Fruit fly (Drosophila melanogaster) S2 (cell line): ENCODE data around the gene CG10877.

Experiments used
- CG8478 ChIP-seq: fragments of >200 bp; optimal IDR thresholded peaks from 2 replicates; lab custom pipeline; 2018
- CTCF ChIP-seq, 2 experiments: fragments of >200 bp; optimal IDR thresholded peaks; 2 replicates each; lab custom pipeline; 2018

The CG10877 gene

DNA sequence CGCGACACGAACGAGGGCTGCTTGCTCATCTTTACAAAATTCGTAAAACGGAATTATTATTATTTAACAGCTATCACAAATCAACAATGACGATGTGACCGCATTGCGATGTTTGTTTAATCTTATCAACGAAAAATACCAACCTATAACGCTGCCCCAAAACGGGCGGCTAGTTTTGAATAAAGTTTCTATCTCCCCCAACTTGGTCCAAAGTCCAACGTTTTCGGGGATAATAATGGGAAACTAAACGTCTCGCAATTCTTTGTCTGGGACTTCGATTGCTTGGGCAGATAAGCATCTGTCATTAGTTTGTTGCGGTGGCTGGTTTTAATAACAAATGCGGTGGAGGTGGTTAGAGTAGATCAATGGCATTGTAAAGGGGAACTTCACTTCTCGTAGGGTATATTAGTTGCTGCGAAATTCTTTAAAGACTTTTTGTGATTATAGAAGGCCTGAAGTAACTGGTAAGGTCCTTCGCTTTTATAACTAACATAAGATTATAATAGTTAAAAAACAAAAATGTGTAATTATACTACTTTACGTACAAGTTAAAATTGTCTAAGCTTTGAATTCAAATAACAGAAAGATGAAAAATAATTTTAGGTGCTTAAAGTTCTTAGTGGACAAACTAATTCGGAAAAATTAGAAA, 3.7 kb downstream of the CG10877 start, which contains the start of gene CG15922:
CG15922 (minus strand) TSS at position 262 of the 649 bp plus-strand sequence.
- TF ChIP-seq CG8478 (lab: Kevin White, UChicago) (no peak), CTCF (optimal IDR thresholded peaks at IDR 0.05; lab: Kevin White, UChicago) (no peak)

DNA sequence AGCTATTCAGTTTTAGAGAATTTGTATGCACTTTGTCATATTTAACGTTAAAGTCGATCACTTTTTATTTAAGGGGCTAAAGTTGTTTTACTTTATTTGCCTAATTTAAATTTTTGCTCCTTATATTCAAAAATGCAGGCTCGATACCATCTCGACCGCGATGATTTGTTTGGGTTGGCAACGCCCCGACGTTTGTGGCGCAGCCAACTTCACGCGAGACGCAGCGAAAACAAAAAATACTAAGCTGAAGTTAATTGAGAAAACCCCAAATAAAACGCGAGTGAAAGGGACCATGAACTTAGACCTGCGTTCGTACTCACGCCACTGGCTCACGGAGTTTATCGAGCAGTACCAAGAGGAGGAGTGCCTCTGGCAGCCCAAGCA, 5.8 kb downstream of the CG10877 start:
- TF ChIP-seq CG8478 (lab: Kevin White, UChicago) (no peak), CTCF (optimal IDR thresholded peaks at IDR 0.05; lab: Kevin White, UChicago) (no peak)

DNA sequence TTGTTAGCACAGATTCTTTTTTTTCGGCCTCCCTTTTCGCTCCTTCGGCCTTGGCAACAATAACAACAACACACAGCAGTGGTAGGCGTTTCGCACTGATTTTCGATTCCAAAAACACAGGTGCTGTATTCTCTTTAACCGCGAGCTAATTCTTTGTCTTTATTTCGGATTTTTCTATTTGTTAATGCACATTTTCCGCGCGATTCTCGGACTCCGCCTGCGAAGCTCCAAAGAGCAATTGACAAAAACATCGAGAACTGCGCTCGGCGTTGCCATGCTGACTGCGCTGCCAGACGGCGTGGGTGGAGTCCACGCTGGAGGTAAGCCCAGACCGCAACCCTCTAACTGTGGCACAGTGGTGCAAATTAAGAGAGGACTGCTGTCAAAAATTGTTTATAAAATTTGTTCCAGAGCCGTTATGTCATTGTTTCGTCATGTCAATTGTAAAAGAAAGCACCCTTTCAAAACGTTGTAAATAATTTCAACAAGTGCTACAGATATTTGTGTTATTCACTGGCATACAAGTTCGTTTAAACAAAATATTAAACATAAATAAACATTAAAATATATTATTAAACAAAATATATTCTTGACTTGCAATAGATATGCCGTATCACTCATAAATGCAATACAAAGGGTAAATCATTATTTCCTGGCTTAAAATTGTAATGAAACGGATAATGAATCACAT, 6.3 kb downstream of the CG10877 start, which contains the start of the genes DPCoAC and CG5180:
DPCoAC (minus strand) TSS at position 253 of the 691 bp plus-strand sequence.
CG5180 (plus strand) TSS at position 516 of the 691 bp plus-strand sequence.
- peak; percentile 58 to 66 for TF ChIP-seq CTCF (optimal IDR thresholded peaks at IDR 0.05; lab: Kevin White, UChicago)
- TF ChIP-seq CG8478 (lab: Kevin White, UChicago), result no peak

DNA sequence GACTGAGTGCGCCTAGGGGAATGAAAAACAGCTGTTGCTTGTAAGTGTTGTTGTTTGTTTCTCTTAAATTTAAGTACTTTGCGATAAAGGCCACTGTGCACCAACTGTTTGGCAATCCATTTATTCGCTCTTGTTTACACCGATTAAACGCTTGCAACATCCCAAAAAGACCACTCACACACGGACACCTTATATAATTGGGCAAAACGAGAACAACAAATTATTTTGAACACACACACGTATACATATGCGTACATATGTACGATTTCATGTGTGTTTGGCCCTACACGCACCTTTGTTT, 6.8 kb downstream of the CG10877 start:
- TF ChIP-seq CG8478 (lab: Kevin White, UChicago) (no peak), CTCF (optimal IDR thresholded peaks at IDR 0.05; lab: Kevin White, UChicago) (no peak)

DNA sequence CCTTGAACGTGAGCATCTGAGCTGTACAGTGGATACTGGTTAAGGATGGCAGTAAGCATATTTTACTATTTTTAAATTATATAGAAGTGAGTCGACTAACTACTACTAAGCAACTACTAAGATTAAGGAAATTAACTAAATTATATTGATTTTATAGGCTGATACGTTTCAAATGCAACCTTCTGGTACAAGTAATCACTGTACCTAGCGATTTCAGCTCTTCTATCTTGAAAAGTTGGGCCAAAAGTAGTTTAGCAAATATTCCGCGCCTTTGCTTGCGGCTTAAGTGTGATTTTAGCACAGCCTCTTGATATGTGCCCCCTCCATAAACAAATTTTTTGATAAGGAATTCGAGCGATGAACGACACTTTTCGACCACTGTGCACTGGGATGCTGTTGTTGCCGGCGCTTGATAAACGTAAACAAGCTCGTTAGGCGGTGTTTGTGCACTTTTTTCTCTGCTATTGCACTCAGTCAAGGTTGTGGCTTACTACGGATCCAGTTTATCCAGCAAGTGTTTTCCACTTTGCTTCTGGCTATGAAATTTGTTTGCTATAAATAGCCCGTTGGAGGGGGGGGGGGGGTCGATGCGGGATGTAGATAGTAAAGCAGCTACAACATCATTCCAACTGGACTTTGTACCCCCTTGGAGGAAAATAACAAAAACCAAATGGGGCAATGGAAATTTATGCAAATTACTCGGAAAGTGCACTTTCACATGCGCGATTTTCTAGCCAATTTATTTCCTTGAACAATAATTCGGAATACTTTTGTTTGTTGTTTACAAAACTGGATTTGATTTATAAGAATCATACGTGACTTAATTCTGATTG, 7.4 kb downstream of the CG10877 start:
- TF ChIP-seq CG8478 (lab: Kevin White, UChicago) (no peak), CTCF (optimal IDR thresholded peaks at IDR 0.05; lab: Kevin White, UChicago) (no peak)

DNA sequence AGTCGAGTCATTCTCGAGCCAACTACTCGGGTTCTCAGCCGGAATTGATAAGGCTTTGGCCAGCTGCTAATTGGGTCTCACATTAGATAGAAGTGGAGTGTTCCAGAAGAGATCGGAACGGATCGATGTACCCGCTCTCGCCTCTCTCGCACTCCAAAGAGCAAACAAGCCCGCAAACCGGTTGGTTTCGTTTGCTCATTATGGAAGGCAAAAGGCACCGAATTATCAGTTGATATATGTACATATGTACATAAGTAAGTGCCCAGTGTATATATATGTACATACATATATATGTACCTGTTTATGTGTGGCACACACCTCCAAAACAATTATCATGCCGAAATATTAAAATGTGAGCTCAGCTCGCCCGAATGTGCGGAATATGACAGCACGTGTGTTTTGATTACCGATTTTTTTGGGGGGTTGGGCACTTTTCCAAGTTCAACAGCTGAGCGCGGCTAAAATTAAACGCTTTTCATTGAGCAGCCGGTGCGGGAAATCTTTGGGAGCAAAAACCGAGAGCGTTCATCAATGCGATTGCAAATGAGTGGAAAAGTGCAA, 8.1 kb downstream of the CG10877 start:
- TF ChIP-seq CG8478 (lab: Kevin White, UChicago) (no peak), CTCF (optimal IDR thresholded peaks at IDR 0.05; lab: Kevin White, UChicago) (no peak)

DNA sequence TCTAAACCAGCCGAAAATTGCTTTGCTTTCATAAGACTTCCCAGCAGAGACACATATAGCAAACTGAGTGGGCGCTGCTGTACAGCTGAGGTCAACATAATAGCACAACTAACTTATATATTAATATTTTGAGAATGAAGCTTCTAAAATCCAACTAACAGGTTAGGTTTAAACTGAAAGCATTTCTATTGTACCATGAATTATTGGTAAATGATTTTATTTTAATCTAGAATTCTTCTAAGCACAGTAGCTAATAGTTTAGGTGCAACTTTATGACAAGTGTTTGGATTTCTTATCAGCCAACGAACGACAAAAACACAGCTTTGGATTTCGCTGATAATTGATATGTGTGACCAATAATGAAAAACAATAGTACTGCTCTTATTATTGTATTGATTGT, 8.8 kb downstream of the CG10877 start:
- no peak for TF ChIP-seq CG8478 (lab: Kevin White, UChicago)
- no peak for TF ChIP-seq CTCF (optimal IDR thresholded peaks at IDR 0.05; lab: Kevin White, UChicago)

DNA sequence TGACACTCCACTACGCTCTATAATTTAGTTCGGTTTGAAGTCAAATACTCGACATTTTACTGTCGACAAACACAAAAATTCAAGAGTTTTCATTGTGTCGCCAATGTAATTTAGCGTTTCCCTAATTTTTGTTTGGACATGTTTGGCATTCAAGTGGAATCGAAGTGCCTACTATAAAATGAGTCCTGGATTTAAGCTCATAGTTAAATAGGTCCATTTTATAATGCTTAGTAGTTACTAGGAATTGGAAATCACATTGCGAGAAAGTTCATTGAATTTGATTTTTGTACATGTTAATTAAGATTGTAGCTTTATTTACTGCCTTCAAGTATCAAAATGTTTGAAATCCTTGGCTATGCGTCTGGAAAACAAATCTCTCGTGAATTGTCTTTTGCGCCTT, 9.6 kb downstream of the CG10877 start, which contains the start of gene att-ORFB:
att-ORFB (minus strand) TSS at position 101 of the 400 bp plus-strand sequence.
- no peak for TF ChIP-seq CG8478 (lab: Kevin White, UChicago)
- TF ChIP-seq CTCF (optimal IDR thresholded peaks at IDR 0.05; lab: Kevin White, UChicago), result no peak

DNA sequence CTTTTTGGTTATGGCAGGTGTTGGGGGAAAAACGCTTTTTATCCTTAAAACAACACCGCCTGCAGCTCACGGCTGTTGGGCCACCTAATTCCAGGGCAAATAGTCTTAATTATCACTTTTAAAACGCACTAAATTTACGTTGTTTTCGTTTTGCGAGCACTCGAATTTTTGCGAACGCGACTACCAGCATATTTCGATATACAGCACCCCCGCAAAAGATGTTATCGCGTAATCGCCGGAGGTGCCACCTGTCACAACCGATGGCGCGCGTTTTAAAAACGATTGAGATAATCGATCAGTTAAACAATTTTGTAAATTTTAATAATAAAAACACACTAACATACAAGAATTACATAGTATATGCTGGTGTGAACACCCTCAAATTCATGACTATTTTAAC, 11.8 kb downstream of the CG10877 start, which contains the start of gene Stat92E:
Stat92E (minus strand) TSS at position 219 of the 400 bp plus-strand sequence.
- TF ChIP-seq CG8478 (lab: Kevin White, UChicago), result no peak
- no peak for TF ChIP-seq CTCF (optimal IDR thresholded peaks at IDR 0.05; lab: Kevin White, UChicago)

DNA sequence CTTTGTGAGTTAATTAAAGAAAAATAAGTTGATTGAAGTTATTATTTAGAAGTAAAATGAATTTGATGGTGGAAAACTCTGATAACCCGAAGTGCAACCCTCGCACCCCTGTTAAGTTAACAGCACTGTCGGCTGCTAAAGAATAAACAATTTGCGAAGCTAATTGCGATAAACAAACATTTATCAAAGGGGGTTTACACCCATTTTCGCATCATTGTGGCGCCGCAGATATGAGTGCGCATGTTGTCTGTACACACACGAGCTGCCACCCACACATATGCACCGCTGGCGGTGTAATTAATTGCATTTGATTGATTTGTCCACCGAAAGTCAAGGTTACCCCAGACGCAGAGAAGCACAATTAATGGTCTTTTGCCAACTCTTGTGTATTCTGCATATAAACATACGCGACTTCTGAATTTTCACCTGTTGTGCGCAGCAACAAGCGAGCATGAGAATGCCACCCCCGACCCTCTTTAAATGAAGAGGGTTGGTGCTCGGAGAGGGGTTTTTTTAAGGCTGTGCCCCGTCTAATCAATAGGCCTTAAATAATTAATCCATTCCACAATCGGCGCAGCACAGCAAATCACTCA, 12.3 kb downstream of the CG10877 start:
- TF ChIP-seq CG8478 (lab: Kevin White, UChicago) (no peak), CTCF (optimal IDR thresholded peaks at IDR 0.05; lab: Kevin White, UChicago) (no peak)

DNA sequence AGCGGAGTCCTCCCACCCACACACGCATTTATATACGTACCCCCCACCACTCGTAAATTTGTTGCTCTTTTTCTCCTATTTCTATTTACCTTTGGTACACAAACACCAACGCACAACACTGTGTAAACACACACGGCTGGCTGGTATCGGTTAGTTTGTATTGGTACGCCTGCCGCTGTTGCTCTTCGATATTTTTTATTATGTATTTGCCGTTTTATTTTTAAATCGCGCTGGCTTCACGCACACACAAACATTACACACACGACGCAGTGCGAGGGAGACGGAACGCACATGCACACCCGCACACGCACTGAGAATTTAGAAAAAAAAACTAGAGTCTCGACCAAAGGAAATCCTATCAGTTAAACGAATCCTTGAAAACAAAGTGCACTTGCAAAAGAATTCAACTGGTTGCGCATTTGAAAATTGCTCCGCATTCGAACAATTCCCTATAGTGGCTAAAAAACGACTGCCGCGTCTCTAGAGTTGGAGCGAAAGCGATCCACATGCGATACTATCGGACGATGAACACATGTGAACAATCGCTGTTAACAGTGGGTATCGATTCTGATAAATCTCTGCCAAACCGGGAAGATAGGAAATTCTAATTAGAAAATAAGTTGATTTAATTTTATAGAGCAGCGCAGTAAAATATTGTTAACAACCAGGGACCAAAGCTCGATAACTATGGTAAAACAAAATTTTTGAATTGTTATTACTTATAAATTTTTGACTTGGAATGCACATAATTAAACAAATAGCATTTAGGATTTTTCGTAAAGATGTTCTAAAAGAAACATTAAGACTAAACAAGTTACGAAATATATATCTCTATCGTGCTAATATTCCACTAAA, 13.0 kb downstream of the CG10877 start:
- TF ChIP-seq CG8478 (lab: Kevin White, UChicago) (no peak), CTCF (optimal IDR thresholded peaks at IDR 0.05; lab: Kevin White, UChicago) (peak in 1 of 2 experiments; percentile 19)

DNA sequence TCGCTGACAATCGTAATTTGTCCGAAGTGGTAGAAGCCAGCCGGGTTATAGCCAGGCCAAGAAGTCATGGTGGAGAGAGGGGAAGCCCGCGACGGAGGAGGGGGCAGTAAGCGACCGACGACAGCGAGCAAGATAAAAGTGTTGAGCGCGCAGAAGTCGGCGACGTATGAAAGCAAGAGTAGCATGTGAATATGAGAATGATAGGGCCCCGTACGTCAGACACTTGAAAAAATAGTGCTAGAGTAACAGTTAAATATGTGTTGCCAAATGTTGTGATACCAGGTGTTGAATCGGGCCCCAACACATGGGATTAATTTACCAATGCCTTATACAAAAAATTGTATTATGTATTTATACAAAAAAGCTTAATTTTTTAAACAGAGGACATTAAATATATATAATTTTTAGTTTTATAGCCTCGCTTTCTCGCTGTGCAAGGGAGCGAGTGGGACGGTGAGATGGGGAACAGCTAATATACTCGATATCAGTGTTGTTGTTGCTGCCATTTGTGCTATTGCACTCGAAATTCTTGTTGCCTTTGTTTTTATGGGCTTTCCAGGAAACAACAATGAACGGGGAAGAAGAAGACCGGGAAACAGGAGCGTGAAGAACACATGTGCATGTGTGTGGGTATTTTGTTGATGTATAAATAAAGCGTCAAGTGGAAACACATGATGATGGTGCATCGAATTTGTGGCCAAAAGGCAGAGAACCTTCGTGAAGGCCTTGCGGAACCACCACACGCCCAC, 13.8 kb downstream of the CG10877 start:
- TF ChIP-seq CTCF (optimal IDR thresholded peaks at IDR 0.05; lab: Kevin White, UChicago), result no peak
- no peak for TF ChIP-seq CG8478 (lab: Kevin White, UChicago)
